Fruit fly (Drosophila melanogaster): ENCODE measurements around the gene Cp38.

Cp38 gene

dm6 chrX:8455019-8455555, 26.6 kb upstream of the Cp38 start, which contains the start of gene org-1 (continued):
- TF ChIP-seq HmgD (GFP tag; optimal IDR thresholded peaks at IDR 0.05) (peak; percentile 26), Myb (GFP tag; optimal IDR thresholded peaks at IDR 0.05) (peak; percentile 60), ase (GFP tag; IDR thresholded peaks at IDR 0.05) (peak; percentile 96), danr (GFP tag; IDR thresholded peaks at IDR 0.05) (peak; percentile 95), CG17612 (GFP tag; IDR thresholded peaks at IDR 0.05) (peak; percentile 89), pb (GFP tag; optimal IDR thresholded peaks at IDR 0.05) (peak; percentile 47), lov (optimal IDR thresholded peaks at IDR 0.05) (no peak), lov (GFP tag; IDR thresholded peaks at IDR 0.05) (peak; percentile 99), Asciz (GFP tag; optimal IDR thresholded peaks at IDR 0.05) (peak; percentile 89), ato (GFP tag; IDR thresholded peaks at IDR 0.05; ENCODE audit: partially characterized antibody) (no peak), CG14965 (GFP tag; optimal IDR thresholded peaks at IDR 0.05; ENCODE audit: borderline replicate concordance) (no peak), Meics (GFP tag; optimal IDR thresholded peaks at IDR 0.05) (peak; percentile 88), gfzf (GFP tag; optimal IDR thresholded peaks at IDR 0.05) (no peak), CG2129 (GFP tag; IDR thresholded peaks at IDR 0.05; ENCODE audit: partially characterized antibody) (no peak), kay (GFP tag; optimal IDR thresholded peaks at IDR 0.05) (peak; percentile 85), CG9609 (GFP tag; optimal IDR thresholded peaks at IDR 0.05) (peak; percentile 65), Sry-δ (GFP tag; optimal IDR thresholded peaks at IDR 0.05) (peak; percentile 42), dimm (GFP tag; IDR thresholded peaks at IDR 0.05) (peak; percentile 96), CG13287 (GFP tag; IDR thresholded peaks at IDR 0.05; ENCODE audit: partially characterized antibody) (no peak), Tbp (GFP tag; optimal IDR thresholded peaks at IDR 0.05) (no peak), NfI (GFP tag; optimal IDR thresholded peaks at IDR 0.05) (peak; percentile 94), NC2β (GFP tag; optimal IDR thresholded peaks at IDR 0.05) (peak; percentile 84), Nf-YB (GFP tag; optimal IDR thresholded peaks at IDR 0.05) (peak; percentile 97), Ssrp (tag; optimal IDR thresholded peaks at IDR 0.05) (peak; percentile 96), br (optimal IDR thresholded peaks at IDR 0.05) (no peak), D19B (GFP tag; optimal IDR thresholded peaks at IDR 0.05) (peak; percentile 73), cad (GFP tag; optimal IDR thresholded peaks at IDR 0.05) (no peak), nmo (GFP tag; optimal IDR thresholded peaks at IDR 0.05) (peak; percentile 97), sens-2 (GFP tag; IDR thresholded peaks at IDR 0.05) (peak; percentile 97), CG10543 (GFP tag; optimal IDR thresholded peaks at IDR 0.05) (peak; percentile 88), wdn (GFP tag; IDR thresholded peaks at IDR 0.05) (peak; percentile 90), z (GFP tag; IDR thresholded peaks at IDR 0.05) (peak; percentile 82), tgo (GFP tag; IDR thresholded peaks at IDR 0.05) (peak; percentile 98), twi (tag; optimal IDR thresholded peaks at IDR 0.05) (peak; percentile 97), dysf (GFP tag; IDR thresholded peaks at IDR 0.05) (peak; percentile 98), mam (GFP tag; optimal IDR thresholded peaks at IDR 0.05) (peak; percentile 85), CG15011 (GFP tag; optimal IDR thresholded peaks at IDR 0.05) (peak; percentile 86), sqz (GFP tag; optimal IDR thresholded peaks at IDR 0.05) (peak; percentile 96), CG8089 (GFP tag; optimal IDR thresholded peaks at IDR 0.05) (peak; percentile 80), croc (GFP tag; conservative IDR thresholded peaks at IDR 0.05) (peak; percentile 98), Elba2 (GFP tag; optimal IDR thresholded peaks at IDR 0.05) (peak; percentile 21), jumu (GFP tag; optimal IDR thresholded peaks at IDR 0.05) (peak; percentile 85), Dad (GFP tag; optimal IDR thresholded peaks at IDR 0.05) (peak; percentile 78), CG5245 (GFP tag; optimal IDR thresholded peaks at IDR 0.05) (peak; percentile 97), HLH54F (GFP tag; optimal IDR thresholded peaks at IDR 0.05) (peak; percentile 73), caup (GFP tag; optimal IDR thresholded peaks at IDR 0.05; ENCODE audit: severe bottlenecking) (peak; percentile 89), Rfx (GFP tag; IDR thresholded peaks at IDR 0.05) (peak; percentile 97), CG2116 (GFP tag; optimal IDR thresholded peaks at IDR 0.05) (peak; percentile 52), onecut (GFP tag; IDR thresholded peaks at IDR 0.05) (peak; percentile 93), fd3F (GFP tag; optimal IDR thresholded peaks at IDR 0.05) (peak; percentile 88), Atf3 (GFP tag; optimal IDR thresholded peaks at IDR 0.05) (peak; percentile 86), BtbVII (GFP tag; optimal IDR thresholded peaks at IDR 0.05) (peak; percentile 85)
